Worm (Caenorhabditis elegans) whole organism, L2 larva: Measurements from ENCODE around the gene str-82.

Source experiments
- F13H6.1 ChIP-seq: sonication (generic microtip); optimal IDR thresholded peaks from 2 replicates; lab custom pipeline; 2016; ENCODE audit warnings: missing genetic modification characterization, missing compliant biosample characterization
- R02D3.7 ChIP-seq: fragments of 150-350 bp; optimal IDR thresholded peaks from 2 replicates; lab custom pipeline; 2014; ENCODE audit warnings: missing biosample characterization, missing genetic modification characterization
- Y55F3AM.14 ChIP-seq: fragments of 200-800 bp; sonication (Bioruptor generic); optimal IDR thresholded peaks from 2 replicates; lab custom pipeline; 2018; ENCODE audit warnings: mild to moderate bottlenecking, missing genetic modification characterization, missing compliant biosample characterization
- alr-1 ChIP-seq: fragments of 150-350 bp; optimal IDR thresholded peaks from 2 replicates; lab custom pipeline; 2014; ENCODE audit warnings: missing biosample characterization, missing genetic modification characterization
- aly-2 ChIP-seq: fragments of 150-350 bp; optimal IDR thresholded peaks from 2 replicates; lab custom pipeline; 2014; ENCODE audit warnings: missing biosample characterization, missing genetic modification characterization
- ama-1 ChIP-seq: fragments of 150-350 bp; optimal IDR thresholded peaks from 2 replicates; lab custom pipeline; 2018; ENCODE audit warnings: inconsistent platforms
- blmp-1 ChIP-seq: sonication (generic microtip); optimal IDR thresholded peaks from 2 replicates; lab custom pipeline; 2017; ENCODE audit warnings: missing genetic modification characterization, mild to moderate bottlenecking, missing compliant biosample characterization, antibody characterized with exemption, moderate library complexity; ENCODE audit not compliant: insufficient read depth
- ceh-16 ChIP-seq: fragments of 150-350 bp; optimal IDR thresholded peaks from 2 replicates; lab custom pipeline; 2014; ENCODE audit warnings: missing biosample characterization, missing genetic modification characterization
- crh-2 ChIP-seq: sonication (generic microtip); optimal IDR thresholded peaks from 2 replicates; lab custom pipeline; 2017; ENCODE audit warnings: missing biosample characterization, missing genetic modification characterization
- elt-1 ChIP-seq: fragments of 150-350 bp; optimal IDR thresholded peaks from 2 replicates; lab custom pipeline; 2014; ENCODE audit warnings: missing biosample characterization, missing genetic modification characterization
- elt-3 ChIP-seq: sonication (generic microtip); optimal IDR thresholded peaks from 2 replicates; lab custom pipeline; 2017; ENCODE audit warnings: missing biosample characterization, missing genetic modification characterization
- fos-1 ChIP-seq: fragments of 150-350 bp; optimal IDR thresholded peaks from 2 replicates; lab custom pipeline; 2014; ENCODE audit warnings: missing biosample characterization, missing genetic modification characterization
- gmeb-1 ChIP-seq: fragments of 150-350 bp; optimal IDR thresholded peaks from 2 replicates; lab custom pipeline; 2014; ENCODE audit warnings: missing biosample characterization, missing genetic modification characterization
- lin-11 ChIP-seq: fragments of 150-350 bp; sonication (generic microtip); optimal IDR thresholded peaks from 2 replicates; lab custom pipeline; 2014; ENCODE audit warnings: missing biosample characterization, missing genetic modification characterization, inconsistent platforms, mixed read lengths
- lin-13 ChIP-seq: fragments of 150-350 bp; optimal IDR thresholded peaks from 2 replicates; lab custom pipeline; 2014; ENCODE audit warnings: missing biosample characterization, missing genetic modification reagents, missing genetic modification characterization
- lin-39 ChIP-seq: fragments of 150-350 bp; optimal IDR thresholded peaks from 2 replicates; lab custom pipeline; 2014; ENCODE audit warnings: missing biosample characterization, missing genetic modification reagents, missing genetic modification characterization
- mab-5 ChIP-seq: fragments of 150-350 bp; optimal IDR thresholded peaks from 2 replicates; lab custom pipeline; 2014; ENCODE audit warnings: missing biosample characterization, missing genetic modification characterization
- mbf-1 ChIP-seq: sonication (generic microtip); optimal IDR thresholded peaks from 2 replicates; lab custom pipeline; 2017; ENCODE audit warnings: missing biosample characterization, missing genetic modification characterization
- mdl-1 ChIP-seq, 2 experiments: fragments of 150-350 bp in 1 of 2; sonication (generic microtip) in 1 of 2; optimal IDR thresholded peaks; 2 replicates each; lab custom pipeline; 2017; ENCODE audit warnings: missing biosample characterization in 2 of 2, missing genetic modification characterization in 2 of 2
- nhr-10 ChIP-seq: sonication (generic microtip); optimal IDR thresholded peaks from 2 replicates; lab custom pipeline; 2017; ENCODE audit warnings: missing biosample characterization, missing genetic modification characterization
- nhr-11 ChIP-seq: fragments of 150-350 bp; optimal IDR thresholded peaks from 2 replicates; lab custom pipeline; 2014; ENCODE audit warnings: missing biosample characterization, missing genetic modification characterization
- nhr-12 ChIP-seq: fragments of 150-350 bp; optimal IDR thresholded peaks from 2 replicates; lab custom pipeline; 2014; ENCODE audit warnings: missing biosample characterization, missing genetic modification characterization
- nhr-21 ChIP-seq: fragments of 150-350 bp; optimal IDR thresholded peaks from 2 replicates; lab custom pipeline; 2014; ENCODE audit warnings: missing biosample characterization, missing genetic modification characterization
- nhr-23 ChIP-seq: fragments of 150-350 bp; optimal IDR thresholded peaks from 2 replicates; lab custom pipeline; 2014; ENCODE audit warnings: missing biosample characterization, missing genetic modification reagents, missing genetic modification characterization
- nhr-25 ChIP-seq: fragments of 150-350 bp; sonication (generic microtip); optimal IDR thresholded peaks from 3 replicates; lab custom pipeline; 2014; ENCODE audit warnings: missing biosample characterization, missing genetic modification characterization
- nhr-77 ChIP-seq: fragments of 150-350 bp; optimal IDR thresholded peaks from 2 replicates; lab custom pipeline; 2014; ENCODE audit warnings: missing biosample characterization, missing genetic modification characterization
- sem-4 ChIP-seq: fragments of 150-350 bp; optimal IDR thresholded peaks from 2 replicates; lab custom pipeline; 2014; ENCODE audit warnings: missing biosample characterization, missing genetic modification reagents, missing genetic modification characterization
- sma-3 ChIP-seq: sonication (generic microtip); optimal IDR thresholded peaks from 2 replicates; lab custom pipeline; 2016; ENCODE audit warnings: missing genetic modification reagents, missing genetic modification characterization, missing compliant biosample characterization
- sma-9 ChIP-seq, 2 experiments: fragments of 150-350 bp in 1 of 2; sonication (generic microtip) in 1 of 2; optimal IDR thresholded peaks; 2 replicates each; lab custom pipeline; 2014 to 2016; ENCODE audit warnings: missing genetic modification characterization in 2 of 2, mild to moderate bottlenecking in 1 of 2, missing biosample characterization in 1 of 2, missing compliant biosample characterization in 1 of 2, missing genetic modification reagents in 1 of 2, moderate library complexity in 1 of 2
- snpc-4 ChIP-seq: fragments of 150-350 bp; optimal IDR thresholded peaks from 2 replicates; lab custom pipeline; 2014; ENCODE audit warnings: missing biosample characterization, missing genetic modification characterization
- unc-39 ChIP-seq: fragments of 150-350 bp; optimal IDR thresholded peaks from 2 replicates; lab custom pipeline; 2014; ENCODE audit warnings: missing biosample characterization, missing genetic modification characterization
- unc-62 ChIP-seq: fragments of 150-350 bp; optimal IDR thresholded peaks from 2 replicates; lab custom pipeline; 2014; ENCODE audit warnings: missing biosample characterization, missing genetic modification reagents, missing genetic modification characterization
- zag-1 ChIP-seq: fragments of 150-350 bp; optimal IDR thresholded peaks from 2 replicates; lab custom pipeline; 2014; ENCODE audit warnings: missing biosample characterization, missing genetic modification characterization
- ztf-1 ChIP-seq: fragments of 200-800 bp; sonication (Bioruptor generic); conservative IDR thresholded peaks from 2 replicates; pipeline ENCODE4 v1.3.6; 2022; ENCODE audit warnings: missing genetic modification characterization, missing compliant biosample characterization
- ztf-11 ChIP-seq: sonication (generic microtip); optimal IDR thresholded peaks from 2 replicates; lab custom pipeline; 2017; ENCODE audit warnings: missing biosample characterization, missing genetic modification characterization
- ztf-4 ChIP-seq: fragments of 150-350 bp; optimal IDR thresholded peaks from 2 replicates; lab custom pipeline; 2014; ENCODE audit warnings: missing biosample characterization, missing genetic modification characterization

str-82 gene

DNA sequence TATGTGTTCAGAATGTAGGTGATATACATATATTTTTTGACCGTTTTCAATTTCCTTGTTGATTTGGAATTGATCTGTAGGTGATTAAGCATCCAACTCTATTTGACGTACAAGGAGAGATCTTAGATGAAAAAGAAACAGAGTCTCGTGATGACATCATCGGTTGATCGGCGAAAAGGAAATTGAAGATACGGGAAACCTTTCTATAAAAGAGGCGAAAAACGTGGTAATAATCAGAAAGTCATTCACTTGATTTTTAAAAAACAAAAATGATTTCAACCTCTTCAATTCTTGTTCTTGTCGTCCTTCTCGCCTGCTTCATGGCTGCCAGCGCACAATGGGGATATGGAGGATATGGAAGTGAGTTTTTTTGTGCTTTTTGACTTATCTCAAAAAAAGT is 9.7 kb downstream of the str-82 start, which contains the start of gene nlp-29:
TSS of gene nlp-29 (plus strand) at position 248 of the 400 bp plus-strand sequence.
- TF ChIP-seq lin-13 (GFP tag; lab: Kevin White, UChicago), result no peak
- TF ChIP-seq unc-39 (tag; lab: Kevin White, UChicago), result no peak
- TF ChIP-seq unc-62 (GFP tag; lab: Kevin White, UChicago), result no peak
- TF ChIP-seq ceh-16 (tag; lab: Kevin White, UChicago), result no peak
- TF ChIP-seq nhr-23 (tag; lab: Kevin White, UChicago), result no peak
- TF ChIP-seq lin-11, result no peak
- no peak for TF ChIP-seq mdl-1 (tag; optimal IDR thresholded peaks at IDR 0.05; lab: Kevin White, UChicago)
- no peak for TF ChIP-seq fos-1 (tag; lab: Kevin White, UChicago)
- peak; percentile 63 for TF ChIP-seq sma-9 (GFP tag; optimal IDR thresholded peaks at IDR 0.05; lab: Kevin White, UChicago)
- no peak for TF ChIP-seq sma-9 (tag; optimal IDR thresholded peaks at IDR 0.05; lab: Kevin White, UChicago)
- peak; percentile 79 for TF ChIP-seq sma-3
- TF ChIP-seq blmp-1, result peak; percentile 50
- TF ChIP-seq nhr-12, result no peak
- TF ChIP-seq nhr-21 (tag; lab: Kevin White, UChicago), result peak; percentile 59
- TF ChIP-seq F13H6.1, result no peak
- TF ChIP-seq mbf-1 (tag; lab: Kevin White, UChicago), result no peak
- TF ChIP-seq elt-1, result no peak
- TF ChIP-seq nhr-25, result peak; percentile 77
- TF ChIP-seq sem-4, result no peak
- peak; percentile 49 for TF ChIP-seq crh-2 (tag; lab: Kevin White, UChicago)
- TF ChIP-seq gmeb-1 (tag; lab: Kevin White, UChicago), result no peak
- TF ChIP-seq snpc-4 (tag; lab: Kevin White, UChicago), result no peak
- no peak for TF ChIP-seq Y55F3AM.14 (GFP tag; lab: Kevin White, UChicago)

- TF ChIP-seq mab-5, result no peak
- TF ChIP-seq sma-9 (GFP tag; optimal IDR thresholded peaks at IDR 0.05; lab: Kevin White, UChicago), result peak; percentile 72
- TF ChIP-seq sma-9 (tag; optimal IDR thresholded peaks at IDR 0.05; lab: Kevin White, UChicago), result no peak
- TF ChIP-seq mdl-1 (tag; optimal IDR thresholded peaks at IDR 0.05; lab: Kevin White, UChicago), result no peak
- peak; percentile 42 for TF ChIP-seq nhr-25
- TF ChIP-seq R02D3.7 (tag; lab: Kevin White, UChicago), result no peak
- TF ChIP-seq elt-3, result no peak
- TF ChIP-seq nhr-21 (tag; lab: Kevin White, UChicago), result no peak
- no peak for TF ChIP-seq nhr-11 (tag; lab: Kevin White, UChicago)
- peak; percentile 54 for TF ChIP-seq blmp-1
- TF ChIP-seq snpc-4 (tag; lab: Kevin White, UChicago), result no peak
- TF ChIP-seq, all 48 proteins: peak for 3
Measured at ce11 chrV:3985104-3985503, 10.6 kb downstream of the str-82 start.

DNA sequence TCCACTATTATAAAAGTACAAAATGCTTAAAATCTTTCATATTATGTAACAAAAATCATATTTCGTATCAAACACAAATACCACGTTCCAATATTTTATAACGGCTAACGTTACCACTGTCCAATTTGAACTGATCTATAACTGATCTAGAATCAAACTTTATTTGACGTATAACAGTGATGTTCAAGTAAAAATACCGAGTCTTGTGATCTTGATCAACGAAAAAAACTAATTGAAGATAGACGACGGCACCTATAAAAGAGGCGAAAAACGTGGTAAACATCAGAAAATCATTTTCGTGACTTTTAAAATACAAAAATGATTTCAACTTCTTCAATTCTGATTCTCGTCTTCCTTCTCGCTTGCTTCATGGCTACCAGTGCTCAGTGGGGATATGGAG is 13.2 kb downstream of the str-82 start, which contains the start of gene nlp-28:
TSS of gene nlp-28 (plus strand) at position 285 of the 400 bp plus-strand sequence.
- TF ChIP-seq sma-9 (GFP tag; optimal IDR thresholded peaks at IDR 0.05; lab: Kevin White, UChicago) (peak; percentile 5), sma-9 (tag; optimal IDR thresholded peaks at IDR 0.05; lab: Kevin White, UChicago) (no peak), sem-4 (no peak)
- TF ChIP-seq, all 48 proteins: peak for 1

DNA sequence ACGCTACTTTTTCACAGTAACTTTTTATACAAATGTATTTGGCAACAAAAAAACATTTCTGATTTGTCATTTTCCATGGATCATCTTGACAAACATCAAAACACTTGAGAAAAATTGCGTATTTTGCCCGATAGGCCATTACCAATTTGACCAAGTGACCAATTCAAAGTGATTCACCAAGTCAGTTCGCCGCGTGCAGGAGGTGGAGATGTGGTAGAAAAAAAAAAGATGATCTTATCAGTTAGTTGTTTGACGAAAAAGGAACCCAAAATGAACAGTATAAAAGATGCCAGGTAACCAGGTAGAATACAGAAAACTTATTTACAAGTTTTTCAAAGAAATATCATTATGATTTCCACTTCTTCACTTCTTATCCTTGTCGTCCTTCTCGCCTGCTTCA is 14.6 kb downstream of the str-82 start, which contains the start of gene nlp-27:
TSS of gene nlp-27 (plus strand) at position 309 of the 400 bp plus-strand sequence.
- TF ChIP-seq crh-2 (tag; lab: Kevin White, UChicago), result no peak
- TF ChIP-seq fos-1 (tag; lab: Kevin White, UChicago), result peak; percentile 1
- no peak for TF ChIP-seq ceh-16 (tag; lab: Kevin White, UChicago)
- TF ChIP-seq mdl-1 (tag; optimal IDR thresholded peaks at IDR 0.05; lab: Kevin White, UChicago), result no peak
- TF ChIP-seq ztf-11 (tag; lab: Kevin White, UChicago), result no peak
- TF ChIP-seq nhr-21 (tag; lab: Kevin White, UChicago), result peak; percentile 3
- TF ChIP-seq, all 48 proteins: peak for 2

ce11 chrV:3992334-3992733 is 17.9 kb downstream of the str-82 start:
- no peak for TF ChIP-seq lin-39
- TF ChIP-seq nhr-10 (tag; lab: Kevin White, UChicago), result no peak
- no peak for TF ChIP-seq mdl-1 (tag; optimal IDR thresholded peaks at IDR 0.05; lab: Kevin White, UChicago)
- no peak for TF ChIP-seq ztf-4

DNA sequence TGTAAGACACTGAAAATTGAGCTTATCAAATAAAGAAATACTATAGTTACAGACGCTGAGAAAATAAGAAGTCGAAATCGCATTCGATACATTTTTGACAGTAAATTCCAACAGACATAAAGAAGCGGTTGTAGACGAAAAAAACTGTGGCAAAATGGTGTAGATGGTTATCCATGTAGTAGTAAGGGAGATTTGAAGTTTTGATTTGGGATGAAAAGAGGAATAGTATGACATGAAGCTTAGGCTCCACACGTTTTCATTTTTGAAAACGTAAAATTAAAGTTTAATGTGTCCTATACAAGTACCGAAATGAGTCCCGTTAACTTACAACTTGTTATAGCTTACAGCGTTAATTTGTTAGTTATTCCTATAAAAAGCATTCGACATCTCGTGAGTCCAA is 19.6 kb downstream of the str-82 start, which contains the start of gene K09D9.9:
TSS of gene K09D9.9 (minus strand) at position 101 of the 400 bp plus-strand sequence.
- TF ChIP-seq mdl-1 (tag; optimal IDR thresholded peaks at IDR 0.05; lab: Kevin White, UChicago) (no peak), unc-39 (tag; lab: Kevin White, UChicago) (no peak), ama-1 (no peak), R02D3.7 (tag; lab: Kevin White, UChicago) (no peak), aly-2 (tag; lab: Kevin White, UChicago) (no peak), mab-5 (no peak), snpc-4 (tag; lab: Kevin White, UChicago) (no peak), lin-11 (no peak), nhr-25 (no peak), ztf-1 (GFP tag; lab: Robert Waterston, UW) (no peak), nhr-77 (tag; lab: Kevin White, UChicago) (no peak), nhr-12 (no peak), alr-1 (no peak), F13H6.1 (no peak), zag-1 (tag; lab: Kevin White, UChicago) (no peak), nhr-10 (tag; lab: Kevin White, UChicago) (no peak)
- TF ChIP-seq, all 48 proteins: peak for 0
